Fruit fly (Drosophila melanogaster) whole organism, embryonic: ENCODE results near the gene Gr21a.

Source experiments
- CG10321 ChIP-seq: fragments of 200-800 bp; sonication (Bioruptor generic); IDR thresholded peaks from 2 replicates; pipeline ENCODE4 v1.3.6; 2022; ENCODE audit warnings: missing biosample characterization, missing genetic modification characterization
- CG10462 ChIP-seq: fragments of 200-800 bp; sonication (Bioruptor generic); optimal IDR thresholded peaks from 2 replicates; lab custom pipeline; 2016; ENCODE audit warnings: missing biosample characterization, missing genetic modification characterization
- CG11456 ChIP-seq: fragments of 200-800 bp; sonication (Bioruptor generic); IDR thresholded peaks from 3 replicates; pipeline ENCODE4 v1.3.6; 2022; ENCODE audit warnings: missing biosample characterization, missing genetic modification characterization
- CG11560 ChIP-seq: fragments of 200-800 bp; sonication (Bioruptor generic); IDR thresholded peaks from 3 replicates; pipeline ENCODE4 v1.3.6; 2022; ENCODE audit warnings: missing biosample characterization, missing genetic modification characterization
- CG11695 ChIP-seq: fragments of 200-800 bp; sonication (Bioruptor generic); IDR thresholded peaks from 3 replicates; pipeline ENCODE4 v1.3.6; 2022; ENCODE audit warnings: missing biosample characterization, missing genetic modification characterization
- CG12942 ChIP-seq: fragments of 200-800 bp; sonication (Bioruptor generic); optimal IDR thresholded peaks from 3 replicates; lab custom pipeline; 2016; ENCODE audit warnings: missing biosample characterization, missing genetic modification characterization
- CG17361 ChIP-seq: fragments of 200-800 bp; sonication (Bioruptor generic); IDR thresholded peaks from 3 replicates; pipeline ENCODE4 v1.3.6; 2022; ENCODE audit warnings: missing biosample characterization, missing genetic modification characterization
- CG8478 ChIP-seq: fragments of >200 bp; optimal IDR thresholded peaks from 2 replicates; lab custom pipeline; 2018
- Deaf1 ChIP-seq: fragments of 200-800 bp; optimal IDR thresholded peaks from 3 replicates; lab custom pipeline; 2019; ENCODE audit warnings: missing biosample characterization, mild to moderate bottlenecking, missing genetic modification characterization, moderate library complexity
- Doc3 ChIP-seq: fragments of 200-800 bp; sonication (Bioruptor generic); IDR thresholded peaks from 3 replicates; pipeline ENCODE4 v1.3.6; 2022; ENCODE audit warnings: missing biosample characterization, missing genetic modification characterization; ENCODE audit not compliant: partially characterized antibody
- Dref ChIP-seq: fragments of 200-800 bp; sonication (Bioruptor generic); IDR thresholded peaks from 2 replicates; pipeline ENCODE4 v1.3.6; 2022; ENCODE audit warnings: missing biosample characterization, missing genetic modification characterization
- Ets97D ChIP-seq: fragments of 200-800 bp; sonication (Bioruptor generic); optimal IDR thresholded peaks from 3 replicates; lab custom pipeline; 2016; ENCODE audit warnings: missing biosample characterization, missing genetic modification characterization
- HmgZ ChIP-seq: fragments of 200-800 bp; sonication (Bioruptor generic); optimal IDR thresholded peaks from 2 replicates; lab custom pipeline; 2018; ENCODE audit warnings: missing biosample characterization, mild to moderate bottlenecking, missing genetic modification characterization
- Hmx ChIP-seq: fragments of 200-800 bp; sonication (Bioruptor generic); optimal IDR thresholded peaks from 2 replicates; lab custom pipeline; 2016; ENCODE audit warnings: missing biosample characterization, missing genetic modification characterization
- Hr39 ChIP-seq: fragments of >200 bp; optimal IDR thresholded peaks from 2 replicates; lab custom pipeline; 2017
- Mes4 ChIP-seq: fragments of 200-800 bp; sonication (Bioruptor generic); optimal IDR thresholded peaks from 2 replicates; lab custom pipeline; 2016; ENCODE audit warnings: missing biosample characterization, missing genetic modification characterization
- NC2β ChIP-seq: fragments of 200-800 bp; sonication (Bioruptor generic); optimal IDR thresholded peaks from 2 replicates; lab custom pipeline; 2016; ENCODE audit warnings: missing biosample characterization, missing genetic modification characterization
- Optix ChIP-seq: fragments of 200-800 bp; sonication (Bioruptor generic); IDR thresholded peaks from 3 replicates; pipeline ENCODE4 v1.3.6; 2022; ENCODE audit warnings: missing biosample characterization, missing genetic modification characterization
- Sry-β ChIP-seq: fragments of 200-800 bp; sonication (Bioruptor generic); optimal IDR thresholded peaks from 2 replicates; lab custom pipeline; 2018; ENCODE audit warnings: missing biosample characterization, mild to moderate bottlenecking, missing genetic modification characterization, moderate library complexity
- az2 ChIP-seq: fragments of 200-800 bp; sonication (Bioruptor generic); optimal IDR thresholded peaks from 3 replicates; lab custom pipeline; 2016; ENCODE audit warnings: missing biosample characterization, missing genetic modification characterization
- btn ChIP-seq: fragments of 200-800 bp; sonication (Bioruptor generic); optimal IDR thresholded peaks from 2 replicates; lab custom pipeline; 2016; ENCODE audit warnings: missing biosample characterization, missing genetic modification characterization
- caup ChIP-seq: fragments of 200-800 bp; sonication (Bioruptor generic); optimal IDR thresholded peaks from 3 replicates; lab custom pipeline; 2017; ENCODE audit warnings: missing biosample characterization, mild to moderate bottlenecking, missing genetic modification characterization, moderate library complexity; ENCODE audit not compliant: severe bottlenecking
- ewg ChIP-seq: fragments of 200-800 bp; sonication (Bioruptor generic); optimal IDR thresholded peaks from 3 replicates; lab custom pipeline; 2017; ENCODE audit warnings: mild to moderate bottlenecking, missing biosample characterization, missing genetic modification reagents, missing genetic modification characterization
- fd3F ChIP-seq: fragments of 200-800 bp; sonication (Bioruptor generic); optimal IDR thresholded peaks from 2 replicates; lab custom pipeline; 2018; ENCODE audit warnings: missing biosample characterization, mild to moderate bottlenecking, missing genetic modification characterization, moderate library complexity
- fd64A ChIP-seq: fragments of 200-800 bp; sonication (Bioruptor generic); optimal IDR thresholded peaks from 3 replicates; lab custom pipeline; 2018; ENCODE audit warnings: missing biosample characterization, mild to moderate bottlenecking, missing genetic modification characterization
- grn ChIP-seq: fragments of 200-800 bp; sonication (Bioruptor generic); optimal IDR thresholded peaks from 3 replicates; lab custom pipeline; 2017; ENCODE audit warnings: missing biosample characterization, missing genetic modification characterization
- hbn ChIP-seq: fragments of 200-800 bp; sonication (Bioruptor generic); IDR thresholded peaks from 2 replicates; pipeline ENCODE4 v1.3.6; 2022; ENCODE audit warnings: missing biosample characterization, missing genetic modification characterization; ENCODE audit not compliant: partially characterized antibody
- jigr1 ChIP-seq: fragments of 200-800 bp; sonication (Bioruptor generic); IDR thresholded peaks from 3 replicates; pipeline ENCODE4 v1.3.6; 2022; ENCODE audit warnings: missing biosample characterization, missing genetic modification characterization
- lab ChIP-seq: fragments of 200-800 bp; sonication (Bioruptor generic); optimal IDR thresholded peaks from 3 replicates; lab custom pipeline; 2017; ENCODE audit warnings: missing biosample characterization, missing genetic modification characterization, mild to moderate bottlenecking, moderate library complexity, missing genetic modification reagents
- mam ChIP-seq: fragments of 200-800 bp; sonication (Bioruptor generic); optimal IDR thresholded peaks from 3 replicates; lab custom pipeline; 2016; ENCODE audit warnings: missing biosample characterization, missing genetic modification characterization
- pan ChIP-seq, 4 experiments: fragments of >200 bp in 3 of 4; fragments of 200-800 bp in 1 of 4; sonication (Bioruptor generic) in 1 of 4; optimal IDR thresholded peaks in 3 of 4; IDR thresholded peaks in 1 of 4; 2 replicates each; pipeline versions ENCODE4 v1.3.6 to Lab custom; 2017 to 2022; ENCODE audit warnings: missing biosample characterization in 2 of 4, missing genetic modification characterization in 2 of 4, mixed read lengths in 1 of 4
- pfk ChIP-seq: fragments of 200-800 bp; sonication (Bioruptor generic); optimal IDR thresholded peaks from 2 replicates; lab custom pipeline; 2018; ENCODE audit warnings: missing biosample characterization, mild to moderate bottlenecking, missing genetic modification characterization, moderate library complexity
- shn ChIP-seq: fragments of 200-800 bp; sonication (Bioruptor generic); optimal IDR thresholded peaks from 3 replicates; lab custom pipeline; 2016; ENCODE audit warnings: missing biosample characterization, missing genetic modification characterization
- slbo ChIP-seq: fragments of 200-800 bp; sonication (Bioruptor generic); IDR thresholded peaks from 2 replicates; pipeline ENCODE4 v1.3.6; 2022; ENCODE audit warnings: missing biosample characterization, missing genetic modification characterization
- tin ChIP-seq: fragments of 200-800 bp; sonication (Bioruptor generic); optimal IDR thresholded peaks from 3 replicates; lab custom pipeline; 2016; ENCODE audit warnings: missing biosample characterization, missing genetic modification characterization
- yki ChIP-seq: fragments of >200 bp; optimal IDR thresholded peaks from 3 replicates; lab custom pipeline; 2018

The Gr21a gene

DNA sequence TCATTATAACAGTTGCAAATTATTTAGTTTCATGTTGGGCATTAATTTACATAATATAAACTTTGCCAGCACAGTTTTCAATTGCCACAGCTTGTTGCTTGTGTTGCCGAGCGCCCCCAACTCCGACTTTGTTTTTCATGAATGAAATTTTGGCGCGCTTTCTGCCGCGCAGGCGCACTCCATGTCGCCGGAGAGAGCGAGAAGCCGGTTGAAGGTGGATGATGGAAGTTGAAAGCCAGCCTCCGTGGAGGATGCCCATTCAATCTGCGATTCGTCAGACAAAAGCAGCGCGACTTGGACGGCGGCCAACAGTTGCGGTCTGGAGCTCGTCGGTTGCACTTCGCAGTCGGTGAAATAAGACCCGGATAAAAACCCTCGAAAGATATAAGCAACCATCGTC is 30.0 kb upstream of the Gr21a start (continued):
- TF ChIP-seq CG11695 (GFP tag; lab: Robert Waterston, UW) (no peak), CG10321 (GFP tag; lab: Robert Waterston, UW) (no peak), NC2β (GFP tag; lab: Kevin White, UChicago) (no peak), jigr1 (GFP tag; lab: Robert Waterston, UW) (no peak), CG8478 (lab: Kevin White, UChicago) (no peak), CG10462 (GFP tag; lab: Kevin White, UChicago) (no peak), shn (GFP tag; lab: Kevin White, UChicago) (no peak), hbn (GFP tag; lab: Robert Waterston, UW) (no peak), pan (optimal IDR thresholded peaks at IDR 0.05; lab: Kevin White, UChicago) (no peak), pan (GFP tag; optimal IDR thresholded peaks at IDR 0.05 in 1 of 2, IDR thresholded peaks at IDR 0.05 in 1 of 2) (no peak), fd3F (GFP tag; lab: Kevin White, UChicago) (no peak), lab (GFP tag; lab: Kevin White, UChicago) (peak; percentile 13), Sry-β (GFP tag; lab: Kevin White, UChicago) (no peak), Deaf1 (tag; lab: Kevin White, UChicago) (peak; percentile 30), slbo (no peak), CG11456 (GFP tag; lab: Robert Waterston, UW) (no peak), ewg (GFP tag; lab: Kevin White, UChicago) (peak; percentile 58), caup (GFP tag; lab: Kevin White, UChicago) (no peak), CG12942 (no peak)

DNA sequence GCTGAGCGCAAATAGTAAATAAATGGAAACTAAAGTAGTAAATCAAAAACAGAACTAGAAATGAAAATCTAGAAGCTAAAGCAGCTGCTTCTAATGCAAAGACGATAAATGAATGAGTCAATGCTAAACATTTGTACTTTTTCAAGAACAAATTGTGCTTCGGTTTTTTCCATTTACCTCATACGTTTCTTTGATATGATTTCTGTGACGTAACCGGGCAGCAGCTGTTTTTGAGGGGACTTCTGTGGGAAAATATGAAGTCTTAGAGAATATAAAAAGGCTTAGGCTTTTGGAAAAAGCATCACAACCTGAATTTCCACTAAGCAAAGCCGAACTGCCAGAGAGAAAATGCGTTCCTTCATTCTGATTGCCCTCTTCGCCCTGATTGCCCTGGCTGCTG is 7.0 kb upstream of the Gr21a start, which contains the start of gene CG12506:
TSS of gene CG12506 (plus strand) at position 301 of the 400 bp plus-strand sequence.
- 0 out of 2 replicates have a peak, but pooled peaks have one; percentile 5 for TF ChIP-seq Dref (GFP tag; lab: Robert Waterston, UW)
- no peak for TF ChIP-seq btn (GFP tag; lab: Kevin White, UChicago)
- TF ChIP-seq Doc3: no peak
- TF ChIP-seq az2 (GFP tag; lab: Kevin White, UChicago): no peak
- no peak for TF ChIP-seq Deaf1 (tag; lab: Kevin White, UChicago)
- TF ChIP-seq, all 482 proteins: peak for 1

DNA sequence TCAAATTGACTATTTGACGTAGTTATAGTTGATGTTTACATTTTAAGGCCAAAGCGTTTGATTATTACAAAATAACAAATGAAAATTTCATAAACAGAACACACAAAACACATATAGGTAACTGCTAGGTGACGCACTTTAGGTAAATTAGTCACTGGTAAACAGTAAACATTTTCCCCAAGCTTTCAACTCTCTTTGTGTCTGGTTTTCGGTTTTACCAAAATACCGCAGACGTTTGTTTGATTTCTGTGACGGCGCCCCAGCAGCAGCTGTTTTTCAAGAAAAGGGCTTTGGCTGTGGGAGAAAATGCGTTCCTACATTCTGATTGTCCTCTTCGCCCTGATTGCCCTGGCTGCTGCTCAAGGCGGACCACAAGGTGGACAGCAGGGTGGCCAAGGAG is 4.0 kb upstream of the Gr21a start, which contains the start of gene CG13946:
TSS of gene CG13946 (plus strand) at position 301 of the 400 bp plus-strand sequence.
- no peak for TF ChIP-seq Mes4
- TF ChIP-seq slbo: no peak
- no peak for TF ChIP-seq pfk (GFP tag; lab: Kevin White, UChicago)
- TF ChIP-seq mam (GFP tag; lab: Kevin White, UChicago): no peak
- no peak for TF ChIP-seq Hmx (GFP tag; lab: Kevin White, UChicago)
- no peak for TF ChIP-seq CG17361 (GFP tag; lab: Robert Waterston, UW)
- no peak for TF ChIP-seq HmgZ (tag; lab: Kevin White, UChicago)
- no peak for TF ChIP-seq Optix (GFP tag; lab: Robert Waterston, UW)
- TF ChIP-seq grn (GFP tag; lab: Kevin White, UChicago): no peak
- TF ChIP-seq fd64A (GFP tag; lab: Kevin White, UChicago): no peak
- TF ChIP-seq tin (GFP tag; lab: Kevin White, UChicago): no peak
- no peak for TF ChIP-seq yki

DNA sequence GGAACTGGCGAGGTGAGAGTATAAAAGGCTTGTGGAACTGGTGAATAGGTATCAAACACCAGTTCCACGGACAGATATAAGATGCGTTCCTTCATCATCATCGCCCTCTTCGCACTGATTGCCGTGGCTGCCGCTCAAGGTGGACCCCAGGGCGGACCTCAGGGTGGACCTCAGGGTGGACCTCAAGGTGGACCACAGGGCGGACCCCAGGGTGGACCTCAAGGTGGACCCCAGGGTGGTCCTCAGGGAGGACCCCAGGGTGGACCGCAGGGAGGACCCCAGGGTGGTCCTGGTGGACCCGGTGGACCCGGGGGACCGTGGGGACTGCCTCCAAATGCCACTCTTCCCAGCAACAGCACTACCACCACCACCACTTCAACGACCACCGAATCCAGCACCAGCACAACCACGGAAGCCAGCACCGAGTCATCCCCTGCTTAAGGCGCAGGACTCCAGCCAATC is 1.1 kb upstream of the Gr21a start, which contains the start of gene CG13947:
TSS of gene CG13947 (plus strand) at position 51 of the 462 bp plus-strand sequence.
- TF ChIP-seq Ets97D (no peak), Hr39 (peak; percentile 96), CG11560 (tag; lab: Robert Waterston, UW) (peak; percentile 11; the same call in 1 of the 3 replicates)
